Worm (Caenorhabditis elegans) whole organism, late embryonic: ENCODE measurements around the gene Y69A2AR.16.

Source experiments
- C38D4.7 ChIP-seq: fragments of 200-800 bp; sonication (Bioruptor generic); optimal IDR thresholded peaks from 2 replicates; lab custom pipeline; 2018; ENCODE audit warnings: mild to moderate bottlenecking, missing genetic modification characterization, moderate library complexity, missing compliant biosample characterization
- ceh-30 ChIP-seq: fragments of 150-350 bp; optimal IDR thresholded peaks from 2 replicates; lab custom pipeline; 2014; ENCODE audit warnings: missing biosample characterization, missing genetic modification characterization
- nhr-232 ChIP-seq: sonication (generic microtip); optimal IDR thresholded peaks from 2 replicates; lab custom pipeline; 2016; ENCODE audit warnings: missing genetic modification characterization, missing compliant biosample characterization
- pqm-1 ChIP-seq: sonication (generic microtip); optimal IDR thresholded peaks from 2 replicates; lab custom pipeline; 2016; ENCODE audit warnings: missing genetic modification characterization, missing compliant biosample characterization
- sox-4 ChIP-seq: sonication (generic microtip); optimal IDR thresholded peaks from 2 replicates; lab custom pipeline; 2017; ENCODE audit warnings: mild to moderate bottlenecking, missing genetic modification characterization, inconsistent platforms, missing compliant biosample characterization
- ttx-3 ChIP-seq: sonication (generic microtip); optimal IDR thresholded peaks from 2 replicates; lab custom pipeline; 2016; ENCODE audit warnings: missing genetic modification reagents, missing genetic modification characterization, missing compliant biosample characterization

ce11 chrIV:2529281-2529680 lies 31.7 kb downstream of the Y69A2AR.16 start:
- no peak for TF ChIP-seq ttx-3 (tag; lab: Kevin White, UChicago)
- no peak for TF ChIP-seq sox-4 (tag; lab: Kevin White, UChicago)
- no peak for TF ChIP-seq nhr-232 (tag; lab: Kevin White, UChicago)
- no peak for TF ChIP-seq pqm-1 (tag; lab: Kevin White, UChicago)
- TF ChIP-seq ceh-30, result no peak
- TF ChIP-seq C38D4.7 (GFP tag; lab: Kevin White, UChicago), result no peak
